Worm (Caenorhabditis elegans) whole organism, mixed stage, embryonic: ENCODE data around the gene ciao-2B.

Experiments
- bed-3 ChIP-seq: fragments of 200-800 bp; sonication (Bioruptor generic); optimal IDR thresholded peaks from 3 replicates; lab custom pipeline; 2018; ENCODE audit warnings: mild to moderate bottlenecking, missing genetic modification characterization, moderate library complexity, missing compliant biosample characterization
- blmp-1 ChIP-seq: fragments of 150-350 bp; optimal IDR thresholded peaks from 2 replicates; lab custom pipeline; 2014; ENCODE audit warnings: missing biosample characterization, missing genetic modification characterization
- ceh-43 ChIP-seq: fragments of 200-800 bp; sonication (Bioruptor generic); optimal IDR thresholded peaks from 2 replicates; lab custom pipeline; 2018; ENCODE audit warnings: mild to moderate bottlenecking, missing genetic modification characterization, moderate library complexity, missing compliant biosample characterization
- elt-3 ChIP-seq: fragments of 150-350 bp; optimal IDR thresholded peaks from 2 replicates; lab custom pipeline; 2014; ENCODE audit warnings: missing biosample characterization, missing genetic modification characterization
- lsy-2 ChIP-seq: fragments of 150-350 bp; optimal IDR thresholded peaks from 2 replicates; lab custom pipeline; 2014; ENCODE audit warnings: missing biosample characterization, missing genetic modification characterization
- mab-5 ChIP-seq: fragments of 150-350 bp; optimal IDR thresholded peaks from 2 replicates; lab custom pipeline; 2014; ENCODE audit warnings: missing biosample characterization, missing genetic modification characterization
- nhr-237 ChIP-seq: fragments of 150-350 bp; optimal IDR thresholded peaks from 2 replicates; lab custom pipeline; 2014; ENCODE audit warnings: missing biosample characterization, missing genetic modification characterization
- nhr-28 ChIP-seq: fragments of 150-350 bp; optimal IDR thresholded peaks from 2 replicates; lab custom pipeline; 2014; ENCODE audit warnings: missing biosample characterization, missing genetic modification characterization
- pha-4 ChIP-seq: fragments of 150-350 bp; optimal IDR thresholded peaks from 2 replicates; lab custom pipeline; 2018; ENCODE audit warnings: missing biosample characterization, missing genetic modification reagents, missing genetic modification characterization
- unc-39 ChIP-seq: fragments of 150-350 bp; optimal IDR thresholded peaks from 2 replicates; lab custom pipeline; 2014; ENCODE audit warnings: missing biosample characterization, missing genetic modification characterization
- unc-62 ChIP-seq: fragments of 150-350 bp; optimal IDR thresholded peaks from 2 replicates; lab custom pipeline; 2014; ENCODE audit warnings: missing biosample characterization, missing genetic modification reagents, missing genetic modification characterization

DNA sequence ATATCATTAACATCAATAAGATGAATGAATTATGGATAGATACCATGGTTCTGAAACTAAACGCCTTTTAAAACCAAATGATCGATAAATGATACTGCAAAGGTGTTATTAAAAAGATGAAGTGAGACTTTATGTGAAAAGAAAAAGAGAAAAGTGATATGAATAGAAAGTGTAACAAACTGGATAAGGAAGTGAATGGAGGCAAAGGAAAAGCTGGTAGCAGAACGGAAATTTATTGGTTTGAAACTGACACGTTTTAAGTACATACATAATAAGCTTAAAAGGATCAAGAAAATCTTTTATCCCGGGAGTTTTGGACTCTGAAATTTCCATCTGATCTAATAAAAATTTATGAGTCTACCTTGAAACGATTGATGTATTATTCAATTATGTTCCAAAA, 9.7 kb downstream of the ciao-2B start, which contains the start of gene bli-5:
- TF ChIP-seq mab-5 (tag; lab: Kevin White, UChicago) (no peak), unc-62 (no peak), pha-4 (tag; lab: Kevin White, UChicago) (no peak), nhr-237 (tag; lab: Kevin White, UChicago) (no peak), ceh-43 (no peak), elt-3 (tag; lab: Kevin White, UChicago) (no peak), unc-39 (tag; lab: Kevin White, UChicago) (no peak), lsy-2 (tag; lab: Kevin White, UChicago) (no peak), nhr-28 (no peak), bed-3 (GFP tag; lab: Kevin White, UChicago) (no peak), blmp-1 (no peak)
